Fruit fly (Drosophila melanogaster): ENCODE data around the gene Pkd2.

Gene Pkd2

dm6 chr2L:12372436-12372835, 25.6 kb upstream of the Pkd2 start (continued):
- TF ChIP-seq sima (GFP tag; optimal IDR thresholded peaks at IDR 0.05) (no peak), CG3847 (GFP tag; IDR thresholded peaks at IDR 0.05) (no peak), CG12104 (GFP tag; optimal IDR thresholded peaks at IDR 0.05) (peak; percentile 23), CG2116 (GFP tag; optimal IDR thresholded peaks at IDR 0.05) (no peak), inv (GFP tag; IDR thresholded peaks at IDR 0.05; ENCODE audit: partially characterized antibody) (no peak), bsh (GFP tag; optimal IDR thresholded peaks at IDR 0.05) (peak in 1 of 2 experiments; percentile 52), CG30403 (GFP tag; optimal IDR thresholded peaks at IDR 0.05) (no peak), CG18262 (tag; optimal IDR thresholded peaks at IDR 0.05) (no peak), CG2129 (GFP tag; IDR thresholded peaks at IDR 0.05; ENCODE audit: partially characterized antibody) (no peak), lola (GFP tag; optimal IDR thresholded peaks at IDR 0.05) (no peak), fru (optimal IDR thresholded peaks at IDR 0.05) (no peak), Optix (GFP tag; IDR thresholded peaks at IDR 0.05) (0 out of 3 replicates have a peak, but pooled peaks have one; percentile 14), CG13424 (tag; optimal IDR thresholded peaks at IDR 0.05) (no peak), Oli (tag; optimal IDR thresholded peaks at IDR 0.05) (no peak), CG7786 (GFP tag; optimal IDR thresholded peaks at IDR 0.05) (no peak), CG2712 (tag; optimal IDR thresholded peaks at IDR 0.05) (no peak), CG1603 (tag; optimal IDR thresholded peaks at IDR 0.05) (peak; percentile 17), stc (GFP tag; IDR thresholded peaks at IDR 0.05) (no peak; the same call in 1 of the 2 replicates), Usf (GFP tag; optimal IDR thresholded peaks at IDR 0.05) (no peak), CG7963 (GFP tag; IDR thresholded peaks at IDR 0.05; ENCODE audit: partially characterized antibody) (no peak), Pdp1 (GFP tag; optimal IDR thresholded peaks at IDR 0.05) (no peak), nerfin-2 (GFP tag; IDR thresholded peaks at IDR 0.05; ENCODE audit: partially characterized antibody) (no peak), CG10147 (GFP tag; optimal IDR thresholded peaks at IDR 0.05) (no peak), bbx (GFP tag; IDR thresholded peaks at IDR 0.05; ENCODE audit: partially characterized antibody) (no peak), Atf3 (GFP tag; optimal IDR thresholded peaks at IDR 0.05) (no peak), CG9437 (GFP tag; optimal IDR thresholded peaks at IDR 0.05) (no peak), HLHmδ (GFP tag; optimal IDR thresholded peaks at IDR 0.05) (no peak), cas (GFP tag; IDR thresholded peaks at IDR 0.05) (no peak), Taf1 (GFP tag; IDR thresholded peaks at IDR 0.05) (no peak), CG18011 (GFP tag; optimal IDR thresholded peaks at IDR 0.05) (peak; percentile 7), ems (GFP tag; optimal IDR thresholded peaks at IDR 0.05) (no peak), CG8281 (tag; optimal IDR thresholded peaks at IDR 0.05) (no peak), CG12219 (GFP tag; optimal IDR thresholded peaks at IDR 0.05) (no peak), ken (GFP tag; IDR thresholded peaks at IDR 0.05) (no peak), Lpt (GFP tag; optimal IDR thresholded peaks at IDR 0.05) (no peak), Myb (GFP tag; optimal IDR thresholded peaks at IDR 0.05) (peak; percentile 5), HmgZ (tag; optimal IDR thresholded peaks at IDR 0.05) (peak; percentile 16), CG12299 (tag; optimal IDR thresholded peaks at IDR 0.05) (peak; percentile 28), sens (GFP tag) (peak; percentile 63), CG5245 (GFP tag; optimal IDR thresholded peaks at IDR 0.05) (no peak), NFAT (GFP tag; IDR thresholded peaks at IDR 0.05) (no peak), dimm (GFP tag; IDR thresholded peaks at IDR 0.05) (no peak), Xrp1 (GFP tag; IDR thresholded peaks at IDR 0.05) (peak; percentile 43; the same call in 1 of the 2 replicates), CG2889 (GFP tag; IDR thresholded peaks at IDR 0.05) (no peak), ac (GFP tag; optimal IDR thresholded peaks at IDR 0.05) (no peak), CG9876 (GFP tag; optimal IDR thresholded peaks at IDR 0.05) (no peak), vvl (GFP tag; IDR thresholded peaks at IDR 0.05) (no peak), amos (GFP tag; IDR thresholded peaks at IDR 0.05; ENCODE audit: partially characterized antibody) (no peak), CG32767 (GFP tag; IDR thresholded peaks at IDR 0.05) (no peak), hbn (GFP tag; IDR thresholded peaks at IDR 0.05; ENCODE audit: partially characterized antibody) (no peak), D (optimal IDR thresholded peaks at IDR 0.05) (no peak), D (GFP tag; optimal IDR thresholded peaks at IDR 0.05) (no peak)

Data from whole organism, embryonic.